Worm (Caenorhabditis elegans) whole organism, dauer: ENCODE measurements around the gene T28H11.8.
"Not testable (repeated sequence)": the region's sequence is repeated elsewhere in the genome, so short reads cannot be mapped to it uniquely, and the experiment has no call there.

Experiments used
- unc-62 ChIP-seq: sonication (generic microtip); optimal IDR thresholded peaks from 2 replicates; lab custom pipeline; 2017; ENCODE audit warnings: missing biosample characterization, missing genetic modification reagents, missing genetic modification characterization

The T28H11.8 gene

DNA sequence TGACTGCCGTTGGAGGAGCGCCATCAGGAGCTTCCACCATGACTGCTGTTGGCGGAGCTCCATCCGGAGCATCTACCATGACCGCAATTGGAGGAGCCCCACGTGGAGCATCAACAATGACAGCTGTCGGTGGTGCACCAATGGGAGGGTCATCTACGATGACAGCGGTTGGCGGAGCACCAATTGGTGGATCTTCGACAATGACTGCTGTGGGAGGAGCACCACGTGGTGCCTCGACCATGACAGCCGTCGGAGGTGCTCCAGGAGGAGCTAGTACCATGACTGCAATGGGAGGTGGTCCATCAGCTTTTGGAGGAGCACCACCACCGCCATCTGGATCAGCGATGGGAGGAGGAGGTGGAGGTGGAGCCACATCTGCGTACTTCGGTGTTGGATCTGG is 3.4 kb downstream of the T28H11.8 start, which contains the start of gene T28H11.7:
T28H11.7 (minus strand) TSS at position 101 of the 400 bp plus-strand sequence.
- not testable (repeated sequence) for TF ChIP-seq unc-62 (GFP tag; lab: Kevin White, UChicago)

DNA sequence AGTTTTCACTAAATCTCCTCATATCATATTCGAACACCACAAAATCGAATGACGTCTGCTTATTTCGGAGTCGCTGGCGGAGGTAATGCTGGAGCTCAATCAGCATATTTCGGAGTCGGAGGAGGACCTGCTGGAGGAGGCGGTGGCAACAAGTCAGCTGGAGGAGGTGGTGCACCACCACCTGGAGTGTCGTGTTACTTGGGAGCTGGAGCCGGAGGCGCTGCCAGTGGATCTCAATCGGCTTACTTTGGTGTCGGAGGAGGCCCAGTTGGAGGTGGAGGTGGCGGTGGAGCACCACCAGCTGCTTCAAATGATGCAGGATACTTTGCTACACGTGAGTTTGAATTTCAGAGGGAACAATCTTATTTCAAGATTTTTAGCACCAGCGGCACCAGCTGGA is 4.0 kb downstream of the T28H11.8 start, which contains the start of gene ssq-4:
ssq-4 (plus strand) TSS at position 19 of the 400 bp plus-strand sequence.
- not testable (repeated sequence) for TF ChIP-seq unc-62 (GFP tag; lab: Kevin White, UChicago)

DNA sequence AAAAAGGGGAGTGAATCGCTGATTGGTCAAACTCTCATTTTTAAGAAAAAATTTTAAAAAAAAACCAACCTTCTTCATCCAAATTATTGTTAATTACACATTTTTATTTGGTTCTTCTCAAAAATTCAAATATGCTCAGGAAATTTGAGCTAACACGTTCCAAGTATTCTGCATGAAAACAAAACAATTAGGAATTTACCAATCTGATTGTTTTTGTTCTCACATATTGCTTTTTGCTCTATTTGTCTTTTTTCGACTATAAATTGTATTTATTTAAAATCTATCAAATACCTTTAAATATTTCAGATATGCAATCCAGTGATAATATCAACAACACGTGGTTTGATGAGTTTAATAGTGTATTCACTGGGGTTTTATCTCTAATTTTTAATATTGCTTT is 8.2 kb downstream of the T28H11.8 start, which contains the start of gene srm-1:
srm-1 (plus strand) TSS at position 301 of the 400 bp plus-strand sequence.
- TF ChIP-seq unc-62 (GFP tag; lab: Kevin White, UChicago): no peak

DNA sequence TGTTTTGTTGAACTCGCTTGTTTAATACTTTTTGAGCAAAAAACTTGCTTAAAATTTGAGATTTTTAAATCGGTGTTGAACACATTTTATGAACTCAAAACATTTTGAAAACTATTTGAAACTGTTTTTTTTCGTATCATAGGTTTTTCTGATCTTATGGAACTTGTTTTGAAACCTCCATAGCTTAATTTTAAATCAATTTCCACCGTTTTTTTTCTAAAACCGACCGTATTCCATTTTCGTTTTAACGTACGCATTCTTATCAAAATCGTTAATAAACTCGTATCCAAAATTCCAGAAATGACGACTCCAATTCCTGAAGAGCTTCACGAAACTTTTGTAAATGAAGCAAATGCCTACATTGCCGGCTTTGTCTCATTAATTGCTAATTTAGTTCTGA is 12.1 kb downstream of the T28H11.8 start, which contains the start of gene srm-2:
srm-2 (plus strand) TSS at position 301 of the 400 bp plus-strand sequence.
- no peak for TF ChIP-seq unc-62 (GFP tag; lab: Kevin White, UChicago)

DNA sequence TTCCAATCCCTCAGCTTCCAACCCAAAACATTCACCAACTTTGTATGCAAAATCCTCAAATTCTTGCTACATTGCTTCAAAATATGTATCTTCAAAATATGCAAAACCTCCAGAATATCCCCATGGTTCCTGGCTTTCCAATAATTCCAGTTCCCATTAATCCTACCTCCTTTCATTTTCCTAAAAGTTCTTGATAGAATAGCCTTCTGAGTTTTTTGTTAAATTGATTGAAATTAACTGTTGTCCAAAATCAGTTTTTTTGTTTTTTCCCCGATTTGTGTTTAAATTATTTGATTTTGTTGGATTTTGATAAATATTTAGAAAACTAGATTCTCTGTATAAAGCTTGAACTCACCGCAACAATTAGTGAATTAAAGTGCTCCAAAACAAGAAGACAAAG is 15.3 kb downstream of the T28H11.8 start:
- TF ChIP-seq unc-62 (GFP tag; lab: Kevin White, UChicago): no peak

DNA sequence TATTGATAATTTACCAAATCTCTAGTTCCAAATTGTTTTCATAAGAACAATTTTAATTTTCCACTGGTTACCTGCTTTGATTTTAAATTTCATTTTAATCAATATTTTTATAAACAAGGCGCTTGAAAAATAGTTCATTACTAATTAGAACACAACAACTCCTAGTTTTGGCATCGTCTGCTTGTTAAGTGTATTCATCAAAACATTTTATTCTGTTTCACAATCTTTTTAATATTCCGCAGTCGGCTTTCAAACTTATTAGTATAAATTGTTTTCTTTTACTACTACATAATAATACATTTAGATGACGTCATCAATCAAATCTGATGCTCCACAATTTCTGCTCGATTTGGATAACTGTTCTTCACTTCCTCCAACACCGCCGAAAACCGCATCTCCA is 18.0 kb downstream of the T28H11.8 start, which contains the start of gene pes-1:
pes-1 (plus strand) TSS at position 301 of the 400 bp plus-strand sequence.
- TF ChIP-seq unc-62 (GFP tag; lab: Kevin White, UChicago): no peak

DNA sequence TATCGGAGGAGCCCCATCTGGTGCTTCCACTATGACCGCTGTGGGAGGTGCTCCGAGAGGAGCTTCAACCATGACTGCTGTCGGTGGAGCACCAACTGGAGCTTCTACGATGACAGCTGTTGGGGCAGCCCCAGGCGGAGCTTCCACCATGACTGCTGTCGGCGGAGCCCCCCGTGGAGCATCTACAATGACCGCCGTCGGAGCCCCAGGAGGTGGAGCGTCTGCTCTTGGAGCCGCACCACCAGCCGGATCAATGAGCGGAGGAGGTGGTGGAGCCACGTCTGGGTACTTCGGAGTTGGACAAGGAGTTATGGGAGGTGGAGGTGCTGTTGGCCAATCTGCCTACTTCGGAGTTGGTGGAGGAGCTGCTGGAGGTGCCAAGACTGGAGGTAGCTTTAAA is 23.5 kb downstream of the T28H11.8 start:
- TF ChIP-seq unc-62 (GFP tag; lab: Kevin White, UChicago): no peak

DNA sequence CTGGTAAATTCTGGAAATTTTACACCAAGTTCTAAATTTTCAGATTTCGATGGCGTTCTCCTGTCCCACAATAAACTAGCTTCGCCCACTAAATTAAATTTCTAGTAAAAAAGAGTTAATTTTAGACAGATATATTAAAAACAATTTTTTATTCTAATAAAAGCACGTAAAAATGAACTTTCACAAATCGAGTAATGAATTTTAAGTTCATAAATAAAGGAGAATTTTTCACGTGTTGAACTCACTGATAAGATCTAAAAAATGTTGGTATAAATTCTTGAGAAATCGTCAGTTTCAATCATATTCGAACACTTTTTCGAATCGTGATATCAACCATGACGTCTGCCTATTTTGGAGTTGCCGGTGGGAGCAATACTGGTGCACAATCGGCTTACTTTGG is 24.6 kb downstream of the T28H11.8 start, which contains the start of gene ssq-2:
ssq-2 (plus strand) TSS at position 301 of the 400 bp plus-strand sequence.
- no peak for TF ChIP-seq unc-62 (GFP tag; lab: Kevin White, UChicago)

DNA sequence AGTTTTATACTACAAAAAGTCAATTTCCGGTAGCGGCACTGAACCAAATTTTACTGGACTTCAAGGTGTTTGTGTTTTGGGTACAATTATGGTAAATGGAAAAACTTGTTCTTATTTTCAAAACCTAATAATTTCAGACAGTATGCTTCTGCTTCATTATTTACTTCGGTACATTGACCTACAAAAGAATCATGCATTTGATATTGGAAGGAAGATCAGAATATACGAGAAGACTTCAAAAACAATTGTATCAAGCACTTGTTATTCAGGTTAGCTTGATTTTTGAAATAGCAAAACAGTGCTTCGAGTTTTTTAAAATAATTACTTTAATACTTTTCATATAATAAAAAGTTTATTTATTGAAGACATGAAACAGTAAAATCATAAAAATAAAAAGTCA is 27.3 kb downstream of the T28H11.8 start:
- TF ChIP-seq unc-62 (GFP tag; lab: Kevin White, UChicago): no peak

DNA sequence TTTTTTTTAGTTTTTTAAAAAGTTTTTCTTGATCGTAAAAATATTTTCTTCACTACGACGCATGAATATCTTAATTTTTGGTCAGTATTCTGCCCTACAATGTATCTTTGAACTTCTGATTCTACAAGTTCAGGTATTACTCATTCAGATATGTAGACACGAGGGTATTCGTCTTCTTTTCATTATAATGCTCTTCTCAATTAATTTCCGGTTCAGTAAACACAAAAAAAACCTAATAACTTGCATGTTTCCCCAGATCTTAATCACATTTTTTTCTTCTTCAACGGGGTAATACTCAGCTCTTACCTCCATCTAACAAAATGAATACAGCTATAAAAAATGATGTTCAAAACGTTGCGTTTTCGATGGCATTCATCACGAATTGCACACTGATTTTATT is 28.3 kb downstream of the T28H11.8 start, which contains the start of gene str-162:
str-162 (plus strand) TSS at position 301 of the 400 bp plus-strand sequence.
- no peak for TF ChIP-seq unc-62 (GFP tag; lab: Kevin White, UChicago)

DNA sequence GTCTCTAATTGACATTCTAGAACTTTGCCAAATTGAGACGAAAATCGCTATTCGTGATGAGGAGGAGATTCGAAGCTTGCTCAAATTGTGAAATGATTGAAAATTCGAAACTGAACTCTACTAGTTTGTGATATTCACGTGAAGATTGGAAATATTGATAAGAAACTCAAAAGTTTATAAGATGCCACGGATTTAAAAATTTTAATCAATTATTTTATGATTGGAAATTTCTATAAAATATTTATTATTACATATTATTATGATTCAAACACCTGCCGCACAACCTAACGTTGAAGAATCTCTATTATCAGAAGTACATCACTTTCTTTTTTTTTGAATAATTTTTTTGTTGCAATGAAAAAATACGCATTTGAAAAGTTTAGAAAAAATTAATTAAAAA is 31.9 kb downstream of the T28H11.8 start, which contains the start of gene E03H12.7:
E03H12.7 (minus strand) TSS at position 101 of the 400 bp plus-strand sequence.
- no peak for TF ChIP-seq unc-62 (GFP tag; lab: Kevin White, UChicago)

DNA sequence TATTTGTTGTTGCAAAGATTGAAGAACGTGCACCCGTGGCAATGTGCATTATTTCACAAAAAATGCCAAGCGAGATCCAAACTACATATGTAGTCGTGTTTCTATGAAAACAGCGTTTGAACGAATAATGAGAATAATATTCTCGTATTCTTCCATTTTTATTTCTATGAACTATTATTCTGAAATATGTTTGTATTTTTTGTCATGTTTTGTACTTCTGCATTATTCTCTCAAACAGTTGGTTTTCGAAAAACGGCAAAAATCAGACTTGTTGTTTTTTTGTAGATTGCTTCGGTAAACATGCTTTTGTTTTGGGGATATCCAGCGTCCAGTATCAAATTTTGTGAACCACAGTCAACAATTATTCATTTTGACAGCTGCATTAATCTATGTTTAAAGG is 34.2 kb downstream of the T28H11.8 start, which contains the start of gene clec-177:
clec-177 (plus strand) TSS at position 301 of the 400 bp plus-strand sequence.
- no peak for TF ChIP-seq unc-62 (GFP tag; lab: Kevin White, UChicago)

DNA sequence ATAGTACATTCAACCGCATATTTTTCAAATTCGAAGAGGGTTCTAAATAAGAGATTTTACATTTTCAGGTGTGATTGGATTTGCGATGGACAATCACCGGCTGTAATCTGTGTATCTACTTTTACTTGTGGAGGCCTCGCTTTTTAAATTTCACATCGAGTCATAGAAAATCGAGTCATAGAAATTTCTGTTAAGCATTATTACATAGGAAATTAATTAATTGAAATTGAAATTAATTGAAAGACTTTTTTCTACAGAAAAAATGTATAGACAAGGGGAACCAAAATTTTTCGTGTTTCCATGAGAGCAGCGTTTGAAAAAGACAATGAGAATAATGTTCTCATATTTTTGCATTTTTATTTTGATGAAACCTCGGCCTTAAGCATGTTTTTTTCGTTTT is 36.7 kb downstream of the T28H11.8 start, which contains the start of gene clec-176:
clec-176 (plus strand) TSS at position 301 of the 400 bp plus-strand sequence.
- TF ChIP-seq unc-62 (GFP tag; lab: Kevin White, UChicago): no peak

DNA sequence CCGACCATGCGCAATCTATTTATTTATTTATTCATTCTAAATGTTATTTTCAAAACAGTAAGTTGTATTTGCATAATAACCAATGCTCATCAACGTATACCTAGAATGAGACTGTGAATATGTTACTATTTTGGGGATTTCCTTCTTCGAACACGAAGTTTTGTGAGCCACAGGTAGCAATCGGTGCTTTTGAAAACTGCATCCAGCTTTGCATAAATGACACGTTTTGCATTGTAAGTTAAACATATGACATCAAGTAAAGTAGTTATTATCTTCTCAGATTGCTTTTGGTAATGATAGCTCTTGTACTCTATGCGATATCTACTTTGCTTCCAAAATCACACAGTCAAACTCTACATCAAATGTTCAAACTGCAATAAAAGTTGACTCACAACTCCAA is 38.0 kb downstream of the T28H11.8 start, which contains the start of gene E03H12.4:
E03H12.4 (plus strand) TSS at position 120 of the 400 bp plus-strand sequence.
- no peak for TF ChIP-seq unc-62 (GFP tag; lab: Kevin White, UChicago)

DNA sequence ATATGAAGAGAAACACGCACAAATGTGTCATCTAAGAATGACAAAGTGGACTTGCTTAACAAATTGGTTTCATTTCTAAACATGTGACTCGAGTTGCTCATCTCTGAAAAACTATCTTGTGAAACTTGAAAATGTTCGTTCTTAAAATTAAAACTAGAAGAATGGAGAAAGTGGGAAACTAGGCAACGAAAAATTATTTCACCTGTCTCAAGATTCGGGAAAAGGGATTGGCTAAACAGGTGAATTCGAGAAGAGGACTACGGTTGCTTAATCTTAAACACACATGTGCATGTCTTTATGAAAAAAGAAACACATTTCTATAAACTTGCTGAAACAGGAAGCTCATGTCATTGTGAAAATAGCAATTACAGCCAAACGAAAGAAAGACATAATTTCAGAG is 39.4 kb downstream of the T28H11.8 start, which contains the start of gene srz-24:
srz-24 (minus strand) TSS at position 101 of the 400 bp plus-strand sequence.
- TF ChIP-seq unc-62 (GFP tag; lab: Kevin White, UChicago): no peak

DNA sequence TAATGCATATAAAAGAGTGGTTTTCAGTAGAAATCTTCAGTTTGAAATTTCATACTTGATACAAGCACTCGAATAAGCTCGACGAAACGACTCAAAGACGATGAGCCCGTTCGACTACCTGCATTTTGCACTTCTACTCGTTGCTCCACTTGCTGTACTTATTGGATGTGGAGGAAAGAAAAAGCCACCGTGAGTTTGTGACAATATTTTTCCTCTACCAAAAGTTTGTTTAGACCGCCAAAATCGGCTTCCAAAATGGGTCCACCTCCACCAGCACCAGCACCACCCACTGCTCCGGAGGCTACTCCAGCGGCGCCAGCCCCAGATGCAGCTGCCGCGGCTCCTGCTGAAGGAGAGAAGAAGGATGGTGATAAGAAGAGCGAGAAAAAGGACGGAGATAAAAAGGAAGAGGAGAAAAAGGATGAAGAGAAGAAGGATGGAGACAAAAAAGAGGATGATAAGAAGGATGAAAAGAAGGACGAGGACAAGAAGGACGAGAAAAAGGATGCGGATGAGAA is 43.2 kb downstream of the T28H11.8 start, which contains the start of gene E03H12.5:
E03H12.5 (plus strand) TSS at position 51 of the 518 bp plus-strand sequence.
- no peak for TF ChIP-seq unc-62 (GFP tag; lab: Kevin White, UChicago)
